Worm (Caenorhabditis elegans) whole organism, L4 larva: ENCODE results near the gene C06H5.11.

Experiments
- F10B5.3 ChIP-seq: sonication (generic microtip); optimal IDR thresholded peaks from 2 replicates; lab custom pipeline; 2016; ENCODE audit warnings: mild to moderate bottlenecking, missing genetic modification characterization, missing compliant biosample characterization
- aly-2 ChIP-seq: sonication (generic microtip); optimal IDR thresholded peaks from 2 replicates; lab custom pipeline; 2018; ENCODE audit warnings: missing biosample characterization, missing genetic modification characterization
- ama-1 ChIP-seq: fragments of 150-350 bp; optimal IDR thresholded peaks from 2 replicates; lab custom pipeline; 2014; ENCODE audit warnings: inconsistent platforms, mixed read lengths
- attf-4 ChIP-seq: sonication (generic microtip); optimal IDR thresholded peaks from 3 replicates; lab custom pipeline; 2017; ENCODE audit warnings: missing biosample characterization, missing genetic modification characterization
- daf-19 ChIP-seq: fragments of 200-800 bp; sonication (Bioruptor generic); conservative IDR thresholded peaks from 2 replicates; pipeline ENCODE4 v1.3.6; 2022; ENCODE audit warnings: missing genetic modification characterization, missing compliant biosample characterization
- jun-1 ChIP-seq: fragments of 150-350 bp; optimal IDR thresholded peaks from 2 replicates; lab custom pipeline; 2014; ENCODE audit warnings: missing biosample characterization, missing genetic modification reagents, missing genetic modification characterization
- lin-1 ChIP-seq: fragments of 200-800 bp; sonication (Bioruptor generic); IDR thresholded peaks from 2 replicates; pipeline ENCODE4 v1.3.6; 2022; ENCODE audit warnings: missing genetic modification reagents, missing genetic modification characterization, missing compliant biosample characterization
- nhr-11 ChIP-seq: fragments of 150-350 bp; optimal IDR thresholded peaks from 2 replicates; lab custom pipeline; 2014; ENCODE audit warnings: missing biosample characterization, missing genetic modification characterization
- nhr-28 ChIP-seq: fragments of 150-350 bp; optimal IDR thresholded peaks from 2 replicates; lab custom pipeline; 2014; ENCODE audit warnings: missing biosample characterization, missing genetic modification characterization
- set-16 ChIP-seq: fragments of 200-800 bp; sonication (Bioruptor generic); IDR thresholded peaks from 2 replicates; pipeline ENCODE4 v1.3.6; 2022; ENCODE audit warnings: missing genetic modification reagents, missing genetic modification characterization, missing compliant biosample characterization
- snpc-1.2 ChIP-seq: fragments of 200-800 bp; sonication (Bioruptor generic); IDR thresholded peaks from 2 replicates; pipeline ENCODE4 v1.3.6; 2022; ENCODE audit warnings: missing genetic modification reagents, missing genetic modification characterization, missing compliant biosample characterization

DNA sequence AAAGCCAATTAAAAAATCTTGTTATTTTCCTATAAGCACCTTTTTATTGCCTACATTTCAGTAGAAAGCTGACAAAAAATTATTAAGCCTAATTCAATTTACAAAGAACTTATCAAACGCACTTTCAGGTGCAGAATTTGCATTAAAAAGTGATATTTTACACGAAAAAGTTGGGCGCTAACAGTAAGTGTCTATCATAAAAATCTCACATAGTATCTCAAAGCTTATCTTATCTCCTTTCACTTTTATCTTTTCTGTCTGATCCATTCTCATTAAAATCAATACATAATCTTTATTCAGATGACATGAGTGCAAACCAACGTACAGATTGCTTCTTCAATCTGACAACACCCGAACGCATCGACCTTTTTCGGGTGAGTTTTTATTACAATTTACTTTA lies 16.2 kb upstream of the C06H5.11 start, which contains the start of gene dcar-1:
- TF ChIP-seq nhr-28 (tag; lab: Kevin White, UChicago) (no peak), aly-2 (no peak), snpc-1.2 (GFP tag; lab: Robert Waterston, UW) (no peak), lin-1 (no peak), set-16 (no peak), nhr-11 (tag; lab: Kevin White, UChicago) (no peak), daf-19 (GFP tag; lab: Robert Waterston, UW) (no peak), jun-1 (tag; lab: Kevin White, UChicago) (no peak), attf-4 (tag; lab: Kevin White, UChicago) (no peak), F10B5.3 (tag; lab: Kevin White, UChicago) (no peak), ama-1 (lab: Kevin White, UChicago) (no peak)
